Fruit fly (Drosophila melanogaster) whole organism, embryonic: Measurements from ENCODE around the gene Rad17.

Source experiments
- CG10321 ChIP-seq: fragments of 200-800 bp; sonication (Bioruptor generic); IDR thresholded peaks from 2 replicates; pipeline ENCODE4 v1.3.6; 2022; ENCODE audit warnings: missing biosample characterization, missing genetic modification characterization
- CG10543 ChIP-seq: fragments of 200-800 bp; sonication (Bioruptor generic); optimal IDR thresholded peaks from 3 replicates; lab custom pipeline; 2017; ENCODE audit warnings: missing biosample characterization, mild to moderate bottlenecking, missing genetic modification characterization, moderate library complexity
- CG11398 ChIP-seq: fragments of 200-800 bp; sonication (Bioruptor generic); optimal IDR thresholded peaks from 2 replicates; lab custom pipeline; 2016; ENCODE audit warnings: missing biosample characterization, missing genetic modification characterization
- CG11695 ChIP-seq: fragments of 200-800 bp; sonication (Bioruptor generic); IDR thresholded peaks from 3 replicates; pipeline ENCODE4 v1.3.6; 2022; ENCODE audit warnings: missing biosample characterization, missing genetic modification characterization
- CG11723 ChIP-seq: fragments of 200-800 bp; sonication (Bioruptor generic); optimal IDR thresholded peaks from 2 replicates; lab custom pipeline; 2017; ENCODE audit warnings: missing biosample characterization, mild to moderate bottlenecking, missing genetic modification characterization
- CG14050 ChIP-seq: fragments of 200-800 bp; sonication (Bioruptor generic); IDR thresholded peaks from 3 replicates; pipeline ENCODE4 v1.3.6; 2022; ENCODE audit warnings: missing biosample characterization, missing genetic modification characterization
- CG14441 ChIP-seq: fragments of 200-800 bp; sonication (Bioruptor generic); IDR thresholded peaks from 2 replicates; pipeline ENCODE4 v1.3.6; 2022; ENCODE audit warnings: missing biosample characterization, missing genetic modification characterization
- CG15073 ChIP-seq: fragments of 200-800 bp; sonication (Bioruptor generic); optimal IDR thresholded peaks from 2 replicates; lab custom pipeline; 2016; ENCODE audit warnings: missing biosample characterization, missing genetic modification characterization
- CG16815 ChIP-seq: fragments of 200-800 bp; sonication (Bioruptor generic); optimal IDR thresholded peaks from 3 replicates; lab custom pipeline; 2017; ENCODE audit warnings: missing biosample characterization, mild to moderate bottlenecking, missing genetic modification characterization
- CG1792 ChIP-seq: fragments of 200-800 bp; sonication (Bioruptor generic); optimal IDR thresholded peaks from 2 replicates; lab custom pipeline; 2016; ENCODE audit warnings: missing biosample characterization, missing genetic modification characterization
- CG18011 ChIP-seq: fragments of 200-800 bp; sonication (Bioruptor generic); optimal IDR thresholded peaks from 2 replicates; lab custom pipeline; 2017; ENCODE audit warnings: missing biosample characterization, missing genetic modification characterization, mild to moderate bottlenecking, moderate library complexity, missing genotype
- CG2199 ChIP-seq: fragments of 200-800 bp; sonication (Bioruptor generic); IDR thresholded peaks from 3 replicates; pipeline ENCODE4 v1.3.6; 2022; ENCODE audit warnings: missing biosample characterization, missing genetic modification characterization
- CG31224 ChIP-seq: fragments of 200-800 bp; sonication (Bioruptor generic); IDR thresholded peaks from 2 replicates; pipeline ENCODE4 v1.3.6; 2022; ENCODE audit warnings: missing biosample characterization, missing genetic modification characterization
- CG31388 ChIP-seq: fragments of 200-800 bp; sonication (Bioruptor generic); optimal IDR thresholded peaks from 2 replicates; lab custom pipeline; 2016; ENCODE audit warnings: missing biosample characterization, missing genetic modification characterization
- CG31441 ChIP-seq: fragments of 200-800 bp; sonication (Bioruptor generic); IDR thresholded peaks from 2 replicates; pipeline ENCODE4 v1.3.6; 2022; ENCODE audit warnings: missing biosample characterization, missing genetic modification characterization
- CG42726 ChIP-seq: fragments of 200-800 bp; sonication (Bioruptor generic); IDR thresholded peaks from 2 replicates; pipeline ENCODE4 v1.3.6; 2022; ENCODE audit warnings: missing biosample characterization, missing genetic modification characterization; ENCODE audit not compliant: partially characterized antibody
- CG4404 ChIP-seq: fragments of 200-800 bp; sonication (Bioruptor generic); IDR thresholded peaks from 2 replicates; pipeline ENCODE4 v1.3.6; 2022; ENCODE audit warnings: missing biosample characterization, missing genetic modification characterization
- CG5180 ChIP-seq: fragments of 200-800 bp; sonication (Bioruptor generic); optimal IDR thresholded peaks from 3 replicates; lab custom pipeline; 2017; ENCODE audit warnings: missing biosample characterization, missing genetic modification characterization, mild to moderate bottlenecking, moderate library complexity, missing genetic modification reagents
- CG6689 ChIP-seq: fragments of 200-800 bp; sonication (Bioruptor generic); IDR thresholded peaks from 2 replicates; pipeline ENCODE4 v1.3.6; 2022; ENCODE audit warnings: missing biosample characterization, missing genetic modification characterization
- CG7987 ChIP-seq: fragments of 200-800 bp; sonication (Bioruptor generic); optimal IDR thresholded peaks from 2 replicates; lab custom pipeline; 2018; ENCODE audit warnings: missing biosample characterization, mild to moderate bottlenecking, missing genetic modification characterization, moderate library complexity
- CG8281 ChIP-seq: fragments of 200-800 bp; sonication (Bioruptor generic); optimal IDR thresholded peaks from 2 replicates; lab custom pipeline; 2018; ENCODE audit warnings: missing biosample characterization, mild to moderate bottlenecking, missing genetic modification characterization, moderate library complexity
- CG8388 ChIP-seq: fragments of 200-800 bp; sonication (Bioruptor generic); optimal IDR thresholded peaks from 2 replicates; lab custom pipeline; 2019; ENCODE audit warnings: missing biosample characterization, mild to moderate bottlenecking, missing genetic modification characterization, moderate library complexity
- CG8765 ChIP-seq: fragments of 200-800 bp; sonication (Bioruptor generic); IDR thresholded peaks from 2 replicates; pipeline ENCODE4 v1.3.6; 2022; ENCODE audit warnings: missing biosample characterization, missing genetic modification characterization
- CG9817 ChIP-seq: fragments of 200-800 bp; sonication (Bioruptor generic); optimal IDR thresholded peaks from 2 replicates; lab custom pipeline; 2018; ENCODE audit warnings: missing biosample characterization, mild to moderate bottlenecking, missing genetic modification characterization, moderate library complexity
- CHES-1-like ChIP-seq: fragments of 200-800 bp; sonication (Bioruptor generic); optimal IDR thresholded peaks from 2 replicates; lab custom pipeline; 2016; ENCODE audit warnings: missing biosample characterization, missing genetic modification characterization
- Chrac-16 ChIP-seq: fragments of 200-800 bp; sonication (Bioruptor generic); optimal IDR thresholded peaks from 3 replicates; lab custom pipeline; 2016; ENCODE audit warnings: missing biosample characterization, missing genetic modification characterization
- Deaf1 ChIP-seq: fragments of 200-800 bp; optimal IDR thresholded peaks from 3 replicates; lab custom pipeline; 2019; ENCODE audit warnings: missing biosample characterization, mild to moderate bottlenecking, missing genetic modification characterization, moderate library complexity
- Drgx ChIP-seq: fragments of 200-800 bp; sonication (Bioruptor generic); IDR thresholded peaks from 2 replicates; pipeline ENCODE4 v1.3.6; 2022; ENCODE audit warnings: missing biosample characterization, missing genetic modification characterization
- Hr78 ChIP-seq, 2 experiments: fragments of 200-800 bp in 1 of 2; fragments of >200 bp in 1 of 2; sonication (Bioruptor generic) in 1 of 2; optimal IDR thresholded peaks; 2 replicates each; lab custom pipeline; 2017 to 2019; ENCODE audit warnings: missing biosample characterization in 2 of 2, missing genetic modification characterization in 2 of 2, mild to moderate bottlenecking in 1 of 2, moderate library complexity in 1 of 2
- Hsf ChIP-seq: fragments of 200-800 bp; sonication (Bioruptor generic); optimal IDR thresholded peaks from 3 replicates; lab custom pipeline; 2016; ENCODE audit warnings: missing biosample characterization, missing genetic modification characterization
- Lpt ChIP-seq: fragments of >200 bp; optimal IDR thresholded peaks from 2 replicates; lab custom pipeline; 2018; ENCODE audit warnings: missing biosample characterization, missing genetic modification characterization
- ac ChIP-seq: fragments of 200-800 bp; sonication (Bioruptor generic); optimal IDR thresholded peaks from 3 replicates; lab custom pipeline; 2017; ENCODE audit warnings: missing biosample characterization, mild to moderate bottlenecking, missing genetic modification characterization
- bab2 ChIP-seq: fragments of 200-800 bp; sonication (Bioruptor generic); optimal IDR thresholded peaks from 2 replicates; lab custom pipeline; 2016; ENCODE audit warnings: missing biosample characterization, missing genetic modification characterization
- chn ChIP-seq: fragments of 200-800 bp; sonication (Bioruptor generic); optimal IDR thresholded peaks from 2 replicates; lab custom pipeline; 2016; ENCODE audit warnings: missing biosample characterization, missing genetic modification characterization
- dati ChIP-seq: fragments of 200-800 bp; sonication (Bioruptor generic); IDR thresholded peaks from 2 replicates; pipeline ENCODE4 v1.3.6; 2022; ENCODE audit warnings: missing biosample characterization, missing genetic modification characterization
- disco-r ChIP-seq: fragments of 200-800 bp; sonication (Bioruptor generic); optimal IDR thresholded peaks from 2 replicates; lab custom pipeline; 2016; ENCODE audit warnings: missing biosample characterization, missing genetic modification characterization
- dpn ChIP-seq, 2 experiments: fragments of 200-800 bp; sonication (Bioruptor generic); optimal IDR thresholded peaks; 3 replicates each; lab custom pipeline; 2016; ENCODE audit warnings: missing biosample characterization in 2 of 2, missing genetic modification characterization in 2 of 2
- hbn ChIP-seq: fragments of 200-800 bp; sonication (Bioruptor generic); IDR thresholded peaks from 2 replicates; pipeline ENCODE4 v1.3.6; 2022; ENCODE audit warnings: missing biosample characterization, missing genetic modification characterization; ENCODE audit not compliant: partially characterized antibody
- hkb ChIP-seq, 2 experiments: fragments of 200-800 bp in 1 of 2; fragments of >200 bp in 1 of 2; sonication (Bioruptor generic) in 1 of 2; IDR thresholded peaks in 1 of 2; optimal IDR thresholded peaks in 1 of 2; 2 replicates each; pipeline versions ENCODE4 v1.3.6 to Lab custom; 2017 to 2022; ENCODE audit warnings: missing biosample characterization in 1 of 2, missing genetic modification characterization in 1 of 2
- mld ChIP-seq: fragments of 200-800 bp; sonication (Bioruptor generic); IDR thresholded peaks from 3 replicates; pipeline ENCODE4 v1.3.6; 2022; ENCODE audit warnings: missing biosample characterization, missing genetic modification characterization; ENCODE audit not compliant: partially characterized antibody
- nerfin-1 ChIP-seq: fragments of 200-800 bp; sonication (Bioruptor generic); optimal IDR thresholded peaks from 3 replicates; lab custom pipeline; 2019; ENCODE audit warnings: missing biosample characterization, mild to moderate bottlenecking, missing genetic modification characterization, moderate library complexity
- nerfin-2 ChIP-seq: fragments of 200-800 bp; sonication (Bioruptor generic); IDR thresholded peaks from 2 replicates; pipeline ENCODE4 v1.3.6; 2022; ENCODE audit warnings: missing biosample characterization, missing genetic modification characterization; ENCODE audit not compliant: partially characterized antibody
- nom ChIP-seq: fragments of 200-800 bp; sonication (Bioruptor generic); optimal IDR thresholded peaks from 2 replicates; lab custom pipeline; 2017; ENCODE audit warnings: missing biosample characterization, missing genetic modification characterization, mild to moderate bottlenecking, moderate library complexity, missing genetic modification reagents
- oc ChIP-seq: fragments of 200-800 bp; sonication (Bioruptor generic); optimal IDR thresholded peaks from 2 replicates; lab custom pipeline; 2018; ENCODE audit warnings: missing biosample characterization, mild to moderate bottlenecking, missing genetic modification characterization, moderate library complexity
- onecut ChIP-seq: fragments of 200-800 bp; sonication (Bioruptor generic); IDR thresholded peaks from 2 replicates; pipeline ENCODE4 v1.3.6; 2022; ENCODE audit warnings: missing biosample characterization, missing genetic modification characterization
- pum ChIP-seq: fragments of 200-800 bp; sonication (Bioruptor generic); optimal IDR thresholded peaks from 2 replicates; lab custom pipeline; 2016; ENCODE audit warnings: missing biosample characterization, missing genetic modification characterization
- slbo ChIP-seq: fragments of 200-800 bp; sonication (Bioruptor generic); IDR thresholded peaks from 2 replicates; pipeline ENCODE4 v1.3.6; 2022; ENCODE audit warnings: missing biosample characterization, missing genetic modification characterization
- slou ChIP-seq: fragments of 200-800 bp; sonication (Bioruptor generic); optimal IDR thresholded peaks from 3 replicates; lab custom pipeline; 2016; ENCODE audit warnings: missing biosample characterization, missing genetic modification characterization
- sqz ChIP-seq: fragments of 200-800 bp; sonication (Bioruptor generic); optimal IDR thresholded peaks from 3 replicates; lab custom pipeline; 2018; ENCODE audit warnings: missing biosample characterization, mild to moderate bottlenecking, missing genetic modification characterization

Gene Rad17

DNA sequence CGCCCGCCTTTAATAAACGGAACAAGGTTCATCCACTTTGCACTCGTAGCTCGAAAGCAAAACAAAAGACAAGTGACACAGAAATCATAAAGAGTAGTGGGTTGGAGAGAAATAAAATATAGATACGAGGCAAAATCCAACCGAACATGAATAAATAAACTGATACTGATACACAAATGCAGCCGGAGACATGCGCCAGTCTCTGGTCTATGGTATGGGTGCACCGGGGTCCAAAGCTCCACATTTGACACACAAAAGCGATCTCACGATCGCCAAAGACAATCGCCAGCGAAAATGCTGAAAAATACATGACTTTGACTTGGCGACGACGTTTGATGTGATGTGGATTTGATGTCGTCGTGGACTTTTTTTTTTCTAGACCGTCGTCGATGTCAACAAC, 42.3 kb upstream of the Rad17 start:
- no peak for TF ChIP-seq bab2
- TF ChIP-seq disco-r, result no peak
- TF ChIP-seq CG31441, result no peak
- no peak for TF ChIP-seq CG14050 (GFP tag; lab: Robert Waterston, UW)
- no peak for TF ChIP-seq CG18011
- no peak for TF ChIP-seq CG6689 (GFP tag; lab: Robert Waterston, UW)
- TF ChIP-seq Drgx, result peak; percentile 32; the same call in 1 of the 2 replicates
- TF ChIP-seq Hr78 (GFP tag; optimal IDR thresholded peaks at IDR 0.05; lab: Kevin White, UChicago), result peak in 1 of 2 experiments; percentile 5
- TF ChIP-seq onecut (GFP tag; lab: Robert Waterston, UW), result no peak
- no peak for TF ChIP-seq pum (GFP tag; lab: Kevin White, UChicago)
- no peak for TF ChIP-seq CG11723 (GFP tag; lab: Kevin White, UChicago)
- TF ChIP-seq CG14441 (GFP tag; lab: Robert Waterston, UW), result no peak
- no peak for TF ChIP-seq CG31224
- no peak for TF ChIP-seq CG15073 (GFP tag; lab: Kevin White, UChicago)
- TF ChIP-seq oc (tag; lab: Kevin White, UChicago), result peak; percentile 0
- no peak for TF ChIP-seq Lpt (GFP tag; lab: Kevin White, UChicago)
- TF ChIP-seq dati, result 0 out of 2 replicates have a peak, but pooled peaks have one; percentile 4
- no peak for TF ChIP-seq CG10321 (GFP tag; lab: Robert Waterston, UW)
- no peak for TF ChIP-seq CG9817
- peak; percentile 74 for TF ChIP-seq nom (GFP tag; lab: Kevin White, UChicago)
- TF ChIP-seq CG4404 (GFP tag; lab: Robert Waterston, UW), result no peak
- peak; percentile 43 for TF ChIP-seq CG7987 (GFP tag; lab: Kevin White, UChicago)
- TF ChIP-seq Chrac-16, result no peak
- no peak for TF ChIP-seq CG42726 (GFP tag; lab: Robert Waterston, UW)
- TF ChIP-seq CG10543 (GFP tag; lab: Kevin White, UChicago), result no peak
- 0 out of 3 replicates have a peak, but pooled peaks have one; percentile 52 for TF ChIP-seq CG2199 (GFP tag; lab: Robert Waterston, UW)
- no peak for TF ChIP-seq slou (GFP tag; lab: Kevin White, UChicago)
- TF ChIP-seq, all 482 proteins: peak for 7

DNA sequence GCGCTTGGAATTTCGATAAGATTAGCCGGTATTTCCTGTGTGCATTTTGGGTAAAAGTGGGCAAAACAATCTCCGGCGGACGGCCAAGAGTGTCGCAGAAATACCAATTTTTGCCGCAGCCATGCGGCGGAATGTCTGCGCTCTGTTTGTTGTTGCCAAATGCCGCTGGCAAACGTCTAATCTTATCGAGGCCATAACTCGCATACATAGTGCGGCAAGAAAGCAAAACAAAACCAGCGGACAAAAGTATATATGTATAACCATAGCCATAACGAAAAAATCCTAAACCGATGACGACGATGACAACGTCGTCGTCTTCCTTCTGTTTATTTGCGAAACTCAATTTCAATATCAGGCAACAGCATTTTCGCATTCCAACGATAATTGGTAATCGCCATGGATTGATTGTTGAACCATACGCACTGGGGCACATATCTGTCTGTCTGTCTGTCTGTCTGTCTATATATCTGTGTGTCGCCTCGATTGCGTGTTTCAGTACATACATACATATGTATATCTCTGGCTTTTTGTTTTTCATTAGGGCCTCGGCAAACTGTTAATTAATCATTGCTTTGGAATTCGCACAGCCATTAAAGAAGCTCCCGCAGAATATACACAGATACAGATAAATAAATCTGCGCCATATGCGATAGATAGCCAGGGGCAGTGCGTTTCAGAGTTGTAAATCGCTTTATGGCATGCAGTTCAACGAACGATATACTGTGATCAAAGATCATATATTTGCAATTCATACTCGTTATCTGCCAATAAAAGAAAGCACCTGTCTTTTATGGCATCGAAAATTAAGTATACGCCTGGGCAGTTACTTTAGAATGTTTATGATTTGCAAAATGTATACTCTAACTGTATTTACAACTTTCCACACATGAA, 40.5 kb upstream of the Rad17 start:
- TF ChIP-seq CG5180 (GFP tag; lab: Kevin White, UChicago) (no peak), CHES-1-like (GFP tag; lab: Kevin White, UChicago) (no peak), CG8765 (no peak), slbo (GFP tag; lab: Robert Waterston, UW) (no peak), hbn (GFP tag; lab: Robert Waterston, UW) (no peak), CG31388 (GFP tag; lab: Kevin White, UChicago) (no peak), sqz (GFP tag; lab: Kevin White, UChicago) (no peak), CG11695 (0 out of 3 replicates have a peak, but pooled peaks have one; percentile 31), nerfin-2 (GFP tag; lab: Robert Waterston, UW) (no peak), ac (GFP tag; lab: Kevin White, UChicago) (no peak), dpn (GFP tag; optimal IDR thresholded peaks at IDR 0.05; lab: Kevin White, UChicago) (no peak), CG1792 (GFP tag; lab: Kevin White, UChicago) (no peak), nerfin-1 (no peak), Hsf (GFP tag; lab: Kevin White, UChicago) (no peak), hkb (optimal IDR thresholded peaks at IDR 0.05; lab: Kevin White, UChicago) (no peak), hkb (GFP tag; IDR thresholded peaks at IDR 0.05; lab: Robert Waterston, UW) (no peak), CG15073 (GFP tag; lab: Kevin White, UChicago) (no peak), CG16815 (GFP tag; lab: Kevin White, UChicago) (no peak), CG8281 (tag; lab: Kevin White, UChicago) (no peak), Deaf1 (tag; lab: Kevin White, UChicago) (no peak), CG8388 (no peak), CG11398 (GFP tag; lab: Kevin White, UChicago) (no peak), mld (no peak), chn (GFP tag; lab: Kevin White, UChicago) (no peak)
